Worm (Caenorhabditis elegans): ENCODE data around the gene tag-124.

tag-124 gene

ce11 chrII:9619402-9619862, 28.3 kb downstream of the tag-124 start (continued):
- TF ChIP-seq jun-1 (tag; optimal IDR thresholded peaks at IDR 0.05) (peak; percentile 57), fos-1 (tag; optimal IDR thresholded peaks at IDR 0.05) (no peak), R02D3.7 (tag; optimal IDR thresholded peaks at IDR 0.05) (peak; percentile 9), pqm-1 (tag; optimal IDR thresholded peaks at IDR 0.05) (peak; percentile 44), mml-1 (tag; optimal IDR thresholded peaks at IDR 0.05) (no peak)

- TF ChIP-seq nhr-67 (tag; optimal IDR thresholded peaks at IDR 0.05) (no peak), nfya-1 (tag; optimal IDR thresholded peaks at IDR 0.05; ENCODE audit: insufficient read depth) (peak; percentile 43), unc-39 (tag; optimal IDR thresholded peaks at IDR 0.05) (no peak), daf-12 (tag; optimal IDR thresholded peaks at IDR 0.05) (no peak), ama-1 (optimal IDR thresholded peaks at IDR 0.05) (peak; percentile 81), sea-2 (GFP tag; optimal IDR thresholded peaks at IDR 0.05) (no peak), nhr-23 (tag; optimal IDR thresholded peaks at IDR 0.05) (peak; percentile 10), fos-1 (tag; optimal IDR thresholded peaks at IDR 0.05) (no peak), ceh-82 (tag; optimal IDR thresholded peaks at IDR 0.05) (no peak), fkh-2 (tag; optimal IDR thresholded peaks at IDR 0.05) (no peak), elt-3 (tag; optimal IDR thresholded peaks at IDR 0.05) (peak in 1 of 3 experiments; percentile 43), ztf-11 (tag; optimal IDR thresholded peaks at IDR 0.05) (no peak), tbx-2 (tag; optimal IDR thresholded peaks at IDR 0.05) (no peak), elt-2 (tag; optimal IDR thresholded peaks at IDR 0.05) (peak; percentile 68), snpc-4 (tag; optimal IDR thresholded peaks at IDR 0.05) (no peak), hmg-11 (tag; optimal IDR thresholded peaks at IDR 0.05) (no peak), lin-39 (tag; optimal IDR thresholded peaks at IDR 0.05) (no peak), nhr-28 (tag; optimal IDR thresholded peaks at IDR 0.05) (no peak), jun-1 (tag; optimal IDR thresholded peaks at IDR 0.05) (no peak), ceh-16 (tag; optimal IDR thresholded peaks at IDR 0.05) (no peak), nhr-76 (tag; optimal IDR thresholded peaks at IDR 0.05) (no peak), nhr-77 (tag; optimal IDR thresholded peaks at IDR 0.05) (no peak), ztf-4 (tag; optimal IDR thresholded peaks at IDR 0.05) (no peak), nhr-11 (tag; optimal IDR thresholded peaks at IDR 0.05) (no peak), elt-1 (tag; optimal IDR thresholded peaks at IDR 0.05) (no peak), aly-2 (tag; optimal IDR thresholded peaks at IDR 0.05) (no peak), egl-5 (tag; optimal IDR thresholded peaks at IDR 0.05) (no peak), unc-62 (GFP tag; optimal IDR thresholded peaks at IDR 0.05) (no peak), zag-1 (tag; optimal IDR thresholded peaks at IDR 0.05) (no peak)
These were observed 29.0 kb downstream of the tag-124 start for ce11 chrII:9619995-9620535.

ce11 chrII:9620616-9621015, 29.5 kb downstream of the tag-124 start:
- TF ChIP-seq mml-1 (tag; optimal IDR thresholded peaks at IDR 0.05), result no peak
- peak; percentile 59 for TF ChIP-seq nhr-25 (tag; optimal IDR thresholded peaks at IDR 0.05)
- no peak for TF ChIP-seq ceh-16 (tag; optimal IDR thresholded peaks at IDR 0.05)
- peak; percentile 46 for TF ChIP-seq nhr-43 (tag; optimal IDR thresholded peaks at IDR 0.05; ENCODE audit: poor library complexity, severe bottlenecking)
- TF ChIP-seq elt-1 (tag; optimal IDR thresholded peaks at IDR 0.05), result peak; percentile 24
- TF ChIP-seq nhr-23 (tag; optimal IDR thresholded peaks at IDR 0.05), result peak; percentile 10

ce11 chrII:9621121-9621520, 30.0 kb downstream of the tag-124 start:
- no peak for TF ChIP-seq jun-1 (tag; optimal IDR thresholded peaks at IDR 0.05)
- peak; percentile 52 for TF ChIP-seq lin-39 (tag; optimal IDR thresholded peaks at IDR 0.05)
- peak; percentile 31 for TF ChIP-seq ama-1 (optimal IDR thresholded peaks at IDR 0.05)
- peak; percentile 32 for TF ChIP-seq nfya-1 (tag; optimal IDR thresholded peaks at IDR 0.05; ENCODE audit: insufficient read depth)
- TF ChIP-seq nhr-77 (tag; optimal IDR thresholded peaks at IDR 0.05), result no peak
- peak; percentile 60 for TF ChIP-seq pha-4 (tag; optimal IDR thresholded peaks at IDR 0.05)
- peak; percentile 25 for TF ChIP-seq unc-62 (GFP tag; optimal IDR thresholded peaks at IDR 0.05)
- TF ChIP-seq ceh-28 (tag; optimal IDR thresholded peaks at IDR 0.05), result no peak
- TF ChIP-seq mml-1 (tag; optimal IDR thresholded peaks at IDR 0.05), result no peak
- no peak for TF ChIP-seq fos-1 (tag; optimal IDR thresholded peaks at IDR 0.05)
- no peak for TF ChIP-seq daf-12 (tag; optimal IDR thresholded peaks at IDR 0.05)
- TF ChIP-seq hmg-11 (tag; optimal IDR thresholded peaks at IDR 0.05), result peak; percentile 6
- no peak for TF ChIP-seq nhr-237 (tag; optimal IDR thresholded peaks at IDR 0.05)
- TF ChIP-seq ceh-16 (tag; optimal IDR thresholded peaks at IDR 0.05), result no peak
